Fruit fly (Drosophila melanogaster) whole organism, pupa: ENCODE data around the gene att-ORFB.

Source experiments
- CG32121 ChIP-seq: fragments of 200-800 bp; sonication (Bioruptor generic); IDR thresholded peaks from 2 replicates; pipeline ENCODE4 v1.3.6; 2022; ENCODE audit warnings: missing biosample characterization, missing genetic modification characterization
- Pif1A ChIP-seq: fragments of 200-800 bp; sonication (Bioruptor generic); optimal IDR thresholded peaks from 3 replicates; lab custom pipeline; 2016; ENCODE audit warnings: missing biosample characterization, missing genetic modification characterization
- gl ChIP-seq: fragments of 200-800 bp; sonication (Bioruptor generic); optimal IDR thresholded peaks from 2 replicates; lab custom pipeline; 2018; ENCODE audit warnings: missing biosample characterization, mild to moderate bottlenecking, missing genetic modification characterization

DNA sequence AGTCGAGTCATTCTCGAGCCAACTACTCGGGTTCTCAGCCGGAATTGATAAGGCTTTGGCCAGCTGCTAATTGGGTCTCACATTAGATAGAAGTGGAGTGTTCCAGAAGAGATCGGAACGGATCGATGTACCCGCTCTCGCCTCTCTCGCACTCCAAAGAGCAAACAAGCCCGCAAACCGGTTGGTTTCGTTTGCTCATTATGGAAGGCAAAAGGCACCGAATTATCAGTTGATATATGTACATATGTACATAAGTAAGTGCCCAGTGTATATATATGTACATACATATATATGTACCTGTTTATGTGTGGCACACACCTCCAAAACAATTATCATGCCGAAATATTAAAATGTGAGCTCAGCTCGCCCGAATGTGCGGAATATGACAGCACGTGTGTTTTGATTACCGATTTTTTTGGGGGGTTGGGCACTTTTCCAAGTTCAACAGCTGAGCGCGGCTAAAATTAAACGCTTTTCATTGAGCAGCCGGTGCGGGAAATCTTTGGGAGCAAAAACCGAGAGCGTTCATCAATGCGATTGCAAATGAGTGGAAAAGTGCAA lies 1.6 kb upstream of the att-ORFB start:
- TF ChIP-seq Pif1A (GFP tag; lab: Kevin White, UChicago) (no peak), CG32121 (GFP tag; lab: Robert Waterston, UW) (no peak), gl (tag; lab: Kevin White, UChicago) (no peak)
